Fruit fly (Drosophila melanogaster): Measurements from ENCODE around the gene RPA1.

dm6 chr3R:8227344-8227743 lies 36.9 kb downstream of the RPA1 start:
- TF ChIP-seq CG8478 (optimal IDR thresholded peaks at IDR 0.05) (no peak), CTCF (optimal IDR thresholded peaks at IDR 0.05) (no peak)

Measured in S2 (cell line).